Worm (Caenorhabditis elegans) whole organism, L1 larva: ENCODE data around the gene R53.8.
A peak's percentile ranks its signal among the peaks of the same experiment; 100 is the strongest.

Experiments
- C04F5.9 ChIP-seq: sonication (generic microtip); optimal IDR thresholded peaks from 2 replicates; lab custom pipeline; 2016; ENCODE audit warnings: missing genetic modification characterization, missing compliant biosample characterization
- C16A3.4 ChIP-seq: fragments of 150-350 bp; optimal IDR thresholded peaks from 2 replicates; lab custom pipeline; 2014; ENCODE audit warnings: missing biosample characterization, missing genetic modification characterization
- C34B4.2 ChIP-seq: sonication (generic microtip); optimal IDR thresholded peaks from 2 replicates; lab custom pipeline; 2017; ENCODE audit warnings: mild to moderate bottlenecking, missing genetic modification characterization, missing compliant biosample characterization
- F16B12.6 ChIP-seq: fragments of 150-350 bp; optimal IDR thresholded peaks from 2 replicates; lab custom pipeline; 2014; ENCODE audit warnings: missing biosample characterization, missing genetic modification characterization
- Y116A8C.19 ChIP-seq: sonication (generic microtip); optimal IDR thresholded peaks from 2 replicates; lab custom pipeline; 2016; ENCODE audit warnings: missing compliant biosample characterization, missing genetic modification characterization, borderline replicate concordance
- ama-1 ChIP-seq: fragments of 150-350 bp; optimal IDR thresholded peaks from 2 replicates; lab custom pipeline; 2014
- blmp-1 ChIP-seq: fragments of 150-350 bp; optimal IDR thresholded peaks from 2 replicates; lab custom pipeline; 2014; ENCODE audit warnings: missing biosample characterization, missing genetic modification characterization
- ceh-8 ChIP-seq: fragments of 200-800 bp; sonication (Bioruptor generic); optimal IDR thresholded peaks from 2 replicates; lab custom pipeline; 2018; ENCODE audit warnings: mild to moderate bottlenecking, missing genetic modification characterization, moderate library complexity, missing compliant biosample characterization
- ceh-82 ChIP-seq, 3 experiments: fragments of 150-350 bp in 1 of 3; sonication (generic microtip) in 2 of 3; optimal IDR thresholded peaks; 2 replicates each; lab custom pipeline; 2014 to 2017; ENCODE audit warnings: missing biosample characterization in 3 of 3, missing genetic modification characterization in 3 of 3
- ceh-90 ChIP-seq: sonication (generic microtip); optimal IDR thresholded peaks from 2 replicates; lab custom pipeline; 2016; ENCODE audit warnings: missing genetic modification characterization, missing compliant biosample characterization
- efl-1 ChIP-seq, 4 experiments: fragments of 150-350 bp; optimal IDR thresholded peaks in 3 of 4; peaks in 1 of 4; 1 replicate in 1 of 4; 2 replicates in 3 of 4; lab custom pipeline; 2014; ENCODE audit warnings: missing biosample characterization in 2 of 4, missing genetic modification characterization in 2 of 4, missing genetic modification reagents in 2 of 4
- egl-13 ChIP-seq: sonication (generic microtip); optimal IDR thresholded peaks from 2 replicates; lab custom pipeline; 2016; ENCODE audit warnings: missing genotype, missing genetic modification reagents, missing genetic modification characterization, missing compliant biosample characterization
- egl-27 ChIP-seq, 2 experiments: fragments of 150-350 bp in 1 of 2; sonication (generic microtip); optimal IDR thresholded peaks; 3 replicates each; lab custom pipeline; 2017 to 2018; ENCODE audit warnings: missing biosample characterization in 2 of 2, missing genetic modification characterization in 2 of 2, missing genetic modification reagents in 2 of 2
- ets-5 ChIP-seq: fragments of 200-800 bp; sonication (Bioruptor generic); IDR thresholded peaks from 2 replicates; pipeline ENCODE4 v1.3.6; 2022; ENCODE audit warnings: missing genetic modification characterization, missing compliant biosample characterization
- fkh-10 ChIP-seq: sonication (generic microtip); optimal IDR thresholded peaks from 2 replicates; lab custom pipeline; 2017; ENCODE audit warnings: missing biosample characterization, missing genetic modification reagents, missing genetic modification characterization
- fkh-8 ChIP-seq: sonication (generic microtip); optimal IDR thresholded peaks from 2 replicates; lab custom pipeline; 2016; ENCODE audit warnings: mild to moderate bottlenecking, missing genetic modification characterization, missing compliant biosample characterization
- hpl-2 ChIP-seq: fragments of 150-350 bp; optimal IDR thresholded peaks from 2 replicates; lab custom pipeline; 2014; ENCODE audit warnings: missing biosample characterization, missing genetic modification reagents, missing genetic modification characterization
- isw-1 ChIP-seq: fragments of 200-800 bp; sonication (Bioruptor generic); IDR thresholded peaks from 2 replicates; pipeline ENCODE4 v1.3.6; 2022; ENCODE audit warnings: missing genetic modification characterization, missing compliant biosample characterization
- jun-1 ChIP-seq: fragments of 150-350 bp; optimal IDR thresholded peaks from 2 replicates; lab custom pipeline; 2014; ENCODE audit warnings: missing biosample characterization, missing genetic modification reagents, missing genetic modification characterization
- lin-13 ChIP-seq: fragments of 150-350 bp; optimal IDR thresholded peaks from 2 replicates; lab custom pipeline; 2014; ENCODE audit warnings: missing biosample characterization, missing genetic modification reagents, missing genetic modification characterization
- lin-14 ChIP-seq: fragments of 200-800 bp; sonication (Bioruptor generic); optimal IDR thresholded peaks from 2 replicates; lab custom pipeline; 2018; ENCODE audit warnings: mild to moderate bottlenecking, missing genetic modification characterization, moderate library complexity, missing compliant biosample characterization
- lin-35 ChIP-seq, 2 experiments: fragments of 150-350 bp; optimal IDR thresholded peaks; 2 replicates each; lab custom pipeline; 2014; ENCODE audit warnings: missing biosample characterization in 2 of 2, missing genetic modification characterization in 2 of 2, missing genetic modification reagents in 2 of 2
- lin-39 ChIP-seq: fragments of 150-350 bp; optimal IDR thresholded peaks from 2 replicates; lab custom pipeline; 2014; ENCODE audit warnings: missing biosample characterization, missing genetic modification reagents, missing genetic modification characterization
- lsy-2 ChIP-seq, 2 experiments: fragments of 150-350 bp; optimal IDR thresholded peaks; 2 replicates each; lab custom pipeline; 2014; ENCODE audit warnings: missing biosample characterization in 2 of 2, missing genetic modification characterization in 2 of 2
- mab-9 ChIP-seq: fragments of 200-800 bp; sonication (Bioruptor generic); IDR thresholded peaks from 2 replicates; pipeline ENCODE4 v1.3.6; 2022; ENCODE audit warnings: missing genetic modification reagents, missing genetic modification characterization, missing compliant biosample characterization
- mep-1 ChIP-seq: fragments of 150-350 bp; optimal IDR thresholded peaks from 2 replicates; lab custom pipeline; 2014; ENCODE audit warnings: missing biosample characterization, missing genetic modification characterization
- nhr-11 ChIP-seq: fragments of 150-350 bp; optimal IDR thresholded peaks from 2 replicates; lab custom pipeline; 2014; ENCODE audit warnings: missing biosample characterization, missing genetic modification characterization
- nhr-12 ChIP-seq: sonication (generic microtip); optimal IDR thresholded peaks from 2 replicates; lab custom pipeline; 2017; ENCODE audit warnings: missing biosample characterization, missing genetic modification characterization
- nhr-19 ChIP-seq: fragments of 200-800 bp; sonication (Bioruptor generic); conservative IDR thresholded peaks from 2 replicates; pipeline ENCODE4 v1.3.6; 2022; ENCODE audit warnings: missing genetic modification characterization, missing compliant biosample characterization
- nhr-47 ChIP-seq: sonication (generic microtip); optimal IDR thresholded peaks from 2 replicates; lab custom pipeline; 2016; ENCODE audit warnings: mild to moderate bottlenecking, missing genetic modification characterization, moderate library complexity, missing compliant biosample characterization
- nhr-85 ChIP-seq: sonication (generic microtip); peaks from one replicate; lab custom pipeline; 2016; ENCODE audit warnings: missing genetic modification characterization, inconsistent platforms, missing compliant biosample characterization
- pag-3 ChIP-seq: sonication (generic microtip); optimal IDR thresholded peaks from 2 replicates; lab custom pipeline; 2017; ENCODE audit warnings: missing genetic modification characterization, mild to moderate bottlenecking, missing compliant biosample characterization, antibody characterized with exemption, borderline replicate concordance; ENCODE audit not compliant: insufficient read depth
- pax-3 ChIP-seq: fragments of 200-800 bp; sonication (Bioruptor generic); optimal IDR thresholded peaks from 2 replicates; lab custom pipeline; 2018; ENCODE audit warnings: mild to moderate bottlenecking, missing genetic modification characterization, moderate library complexity, missing compliant biosample characterization
- pqm-1 ChIP-seq: sonication (generic microtip); optimal IDR thresholded peaks from 3 replicates; lab custom pipeline; 2017; ENCODE audit warnings: missing biosample characterization, missing genetic modification characterization
- rnt-1 ChIP-seq: sonication (generic microtip); optimal IDR thresholded peaks from 2 replicates; lab custom pipeline; 2016; ENCODE audit warnings: mild to moderate bottlenecking, missing genetic modification characterization, moderate library complexity, missing compliant biosample characterization
- snpc-4 ChIP-seq: fragments of 150-350 bp; optimal IDR thresholded peaks from 2 replicates; lab custom pipeline; 2014; ENCODE audit warnings: missing biosample characterization, missing genetic modification characterization
- snu-23 ChIP-seq: sonication (generic microtip); optimal IDR thresholded peaks from 2 replicates; lab custom pipeline; 2016; ENCODE audit warnings: missing genetic modification characterization, missing compliant biosample characterization
- tbx-2 ChIP-seq: sonication (generic microtip); optimal IDR thresholded peaks from 2 replicates; lab custom pipeline; 2016; ENCODE audit warnings: missing genetic modification characterization, missing compliant biosample characterization
- unc-130 ChIP-seq: fragments of 150-350 bp; optimal IDR thresholded peaks from 2 replicates; lab custom pipeline; 2017; ENCODE audit warnings: missing biosample characterization, missing genetic modification characterization, inconsistent platforms
- unc-62 ChIP-seq: fragments of 150-350 bp; optimal IDR thresholded peaks from 2 replicates; lab custom pipeline; 2014; ENCODE audit warnings: missing biosample characterization, missing genetic modification reagents, missing genetic modification characterization
- vab-15 ChIP-seq: sonication (generic microtip); optimal IDR thresholded peaks from 2 replicates; lab custom pipeline; 2017; ENCODE audit warnings: missing genotype, mild to moderate bottlenecking, missing genetic modification characterization, missing compliant biosample characterization
- xbp-1 ChIP-seq: sonication (generic microtip); optimal IDR thresholded peaks from 2 replicates; lab custom pipeline; 2016; ENCODE audit warnings: missing genetic modification characterization, missing compliant biosample characterization
- zip-4 ChIP-seq: fragments of 200-800 bp; sonication (Bioruptor generic); optimal IDR thresholded peaks from 2 replicates; lab custom pipeline; 2018; ENCODE audit warnings: mild to moderate bottlenecking, missing genetic modification characterization, moderate library complexity, missing compliant biosample characterization
- ztf-11 ChIP-seq, 2 experiments: sonication (generic microtip); optimal IDR thresholded peaks; 2 replicates each; lab custom pipeline; 2016 to 2017; ENCODE audit warnings: missing genetic modification characterization in 2 of 2, missing biosample characterization in 1 of 2, missing compliant biosample characterization in 1 of 2

Gene R53.8

ce11 chrII:9980077-9980631, 3.6 kb downstream of the R53.8 start, which contains the start of gene ZK892.6:
Gene ZK892.6 (minus strand): TSS chrII:9980127.
- TF ChIP-seq egl-13 (tag; lab: Kevin White, UChicago) (no peak), ama-1 (no peak), tbx-2 (tag; lab: Kevin White, UChicago) (no peak), efl-1 (optimal IDR thresholded peaks at IDR 0.05; lab: Kevin White, UChicago) (no peak), efl-1 (GFP tag; optimal IDR thresholded peaks at IDR 0.05 in 1 of 2; lab: Kevin White, UChicago) (no peak), egl-27 (tag; optimal IDR thresholded peaks at IDR 0.05; lab: Kevin White, UChicago) (no peak)

ce11 chrII:9981760-9982159, 5.3 kb downstream of the R53.8 start, which contains the start of gene sdz-38:
Gene sdz-38 (minus strand): TSS chrII:9981860.
- TF ChIP-seq C16A3.4 (tag; lab: Kevin White, UChicago) (no peak), nhr-11 (tag; lab: Kevin White, UChicago) (no peak), mep-1 (no peak), unc-62 (GFP tag; lab: Kevin White, UChicago) (no peak), lin-39 (tag; lab: Kevin White, UChicago) (no peak), isw-1 (GFP tag; lab: Robert Waterston, UW) (no peak), ceh-90 (tag; lab: Kevin White, UChicago) (no peak), jun-1 (tag; lab: Kevin White, UChicago) (no peak), pax-3 (tag; lab: Kevin White, UChicago) (no peak), C34B4.2 (tag; lab: Kevin White, UChicago) (no peak), ets-5 (no peak), rnt-1 (tag; lab: Kevin White, UChicago) (no peak), unc-130 (tag; lab: Kevin White, UChicago) (no peak), snpc-4 (no peak), nhr-12 (tag; lab: Kevin White, UChicago) (no peak), Y116A8C.19 (no peak)

ce11 chrII:9982437-9982836, 5.9 kb downstream of the R53.8 start:
- TF ChIP-seq F16B12.6 (tag; lab: Kevin White, UChicago) (no peak), lin-14 (GFP tag; lab: Kevin White, UChicago) (peak; percentile 23), ztf-11 (tag; optimal IDR thresholded peaks at IDR 0.05; lab: Kevin White, UChicago) (no peak)

ce11 chrII:9984866-9985336, 8.4 kb downstream of the R53.8 start:
- TF ChIP-seq mab-9 (no peak), nhr-11 (tag; lab: Kevin White, UChicago) (peak; percentile 85), fkh-8 (tag; lab: Kevin White, UChicago) (peak; percentile 66), snpc-4 (peak; percentile 4), unc-130 (tag; lab: Kevin White, UChicago) (peak; percentile 28), lin-14 (GFP tag; lab: Kevin White, UChicago) (peak; percentile 97), blmp-1 (tag; lab: Kevin White, UChicago) (peak; percentile 82), snu-23 (GFP tag; lab: Kevin White, UChicago) (peak; percentile 67), lin-13 (GFP tag; lab: Kevin White, UChicago) (peak; percentile 33), fkh-10 (GFP tag; lab: Kevin White, UChicago) (peak; percentile 43), vab-15 (no peak), lin-35 (GFP tag; optimal IDR thresholded peaks at IDR 0.05; lab: Kevin White, UChicago) (peak in 1 of 2 experiments; percentile 61), hpl-2 (GFP tag; lab: Kevin White, UChicago) (no peak), zip-4 (GFP tag; lab: Kevin White, UChicago) (peak; percentile 6), efl-1 (optimal IDR thresholded peaks at IDR 0.05; lab: Kevin White, UChicago) (peak; percentile 35 to 59), efl-1 (GFP tag; optimal IDR thresholded peaks at IDR 0.05 in 1 of 2; lab: Kevin White, UChicago) (peak; percentile 52 to 80), F16B12.6 (tag; lab: Kevin White, UChicago) (no peak), C04F5.9 (tag; lab: Kevin White, UChicago) (no peak), Y116A8C.19 (no peak), ets-5 (no peak), nhr-47 (tag; lab: Kevin White, UChicago) (peak; percentile 67), pag-3 (tag; lab: Kevin White, UChicago) (peak; percentile 37), nhr-85 (tag; lab: Kevin White, UChicago) (peak; percentile 75), isw-1 (GFP tag; lab: Robert Waterston, UW) (peak; percentile 28; the same call in 1 of the 2 replicates), C16A3.4 (tag; lab: Kevin White, UChicago) (peak; percentile 45), xbp-1 (peak; percentile 60), pqm-1 (tag; lab: Kevin White, UChicago) (no peak), ceh-82 (tag; optimal IDR thresholded peaks at IDR 0.05; lab: Kevin White, UChicago) (peak in 2 of 3 experiments; percentile 2 to 25), ceh-8 (GFP tag; lab: Kevin White, UChicago) (peak; percentile 13), lsy-2 (tag; optimal IDR thresholded peaks at IDR 0.05; lab: Kevin White, UChicago) (peak; percentile 50 to 74), nhr-19 (GFP tag; lab: Robert Waterston, UW) (peak; percentile 56)
